Fruit fly (Drosophila melanogaster) whole organism, wandering third instar larva: ENCODE data around the gene CG10184.

Experiments used
- Dfd ChIP-seq: fragments of >200 bp; optimal IDR thresholded peaks from 2 replicates; lab custom pipeline; 2017; ENCODE audit warnings: missing biosample characterization, missing genetic modification characterization
- HLH106 ChIP-seq: fragments of 200-800 bp; optimal IDR thresholded peaks from 3 replicates; lab custom pipeline; 2019; ENCODE audit warnings: missing biosample characterization, mild to moderate bottlenecking, missing genetic modification characterization, moderate library complexity
- Hr83 ChIP-seq: fragments of 200-300 bp; sonication (Bioruptor generic); optimal IDR thresholded peaks from 2 replicates; lab custom pipeline; 2016; ENCODE audit warnings: missing biosample characterization, mild to moderate bottlenecking, missing genetic modification characterization, moderate library complexity; ENCODE audit not compliant: poor library complexity, severe bottlenecking
- OdsH ChIP-seq: fragments of 200-800 bp; sonication (Bioruptor generic); optimal IDR thresholded peaks from 2 replicates; lab custom pipeline; 2016; ENCODE audit warnings: missing biosample characterization, mild to moderate bottlenecking, missing genetic modification characterization
- Vsx2 ChIP-seq: fragments of 200-300, 225-300 bp; sonication (Bioruptor generic); optimal IDR thresholded peaks from 2 replicates; lab custom pipeline; 2018; ENCODE audit warnings: missing biosample characterization, missing genetic modification characterization; ENCODE audit not compliant: partially characterized antibody
- brk ChIP-seq: fragments of 200-800 bp; sonication (Bioruptor generic); optimal IDR thresholded peaks from 2 replicates; lab custom pipeline; 2016; ENCODE audit warnings: missing biosample characterization, mild to moderate bottlenecking, missing genetic modification characterization
- ey ChIP-seq: fragments of 200-800 bp; sonication (Bioruptor generic); optimal IDR thresholded peaks from 2 replicates; lab custom pipeline; 2016; ENCODE audit warnings: missing biosample characterization, missing genetic modification characterization
- pan ChIP-seq: fragments of >200 bp; optimal IDR thresholded peaks from 2 replicates; lab custom pipeline; 2017
- psq ChIP-seq: fragments of 200-800 bp; sonication (Bioruptor generic); optimal IDR thresholded peaks from 3 replicates; lab custom pipeline; 2017; ENCODE audit warnings: missing biosample characterization, mild to moderate bottlenecking, missing genetic modification characterization, moderate library complexity
- sv ChIP-seq: fragments of 200-800 bp; sonication (Bioruptor generic); optimal IDR thresholded peaks from 3 replicates; lab custom pipeline; 2016; ENCODE audit warnings: missing biosample characterization, missing genetic modification characterization
- tai ChIP-seq: sonication (Bioruptor generic); optimal IDR thresholded peaks from 2 replicates; lab custom pipeline; 2016; ENCODE audit warnings: missing biosample characterization, missing genetic modification characterization
- usp ChIP-seq: fragments of >200 bp; optimal IDR thresholded peaks from 2 replicates; lab custom pipeline; 2017; ENCODE audit warnings: missing biosample characterization, missing genetic modification characterization
- woc ChIP-seq: sonication (Bioruptor generic); optimal IDR thresholded peaks from 2 replicates; lab custom pipeline; 2016; ENCODE audit warnings: missing biosample characterization, mild to moderate bottlenecking, missing genetic modification characterization

- TF ChIP-seq woc (GFP tag; lab: Kevin White, UChicago) (no peak), tai (GFP tag; lab: Kevin White, UChicago) (no peak), psq (no peak), usp (no peak), pan (lab: Kevin White, UChicago) (no peak), Dfd (GFP tag; lab: Kevin White, UChicago) (no peak), brk (GFP tag; lab: Kevin White, UChicago) (no peak), OdsH (GFP tag; lab: Kevin White, UChicago) (no peak), HLH106 (no peak), Vsx2 (GFP tag; lab: Kevin White, UChicago) (no peak), ey (GFP tag; lab: Kevin White, UChicago) (no peak), Hr83 (GFP tag; lab: Kevin White, UChicago) (no peak), sv (GFP tag; lab: Kevin White, UChicago) (no peak)
Measured at dm6 chr3R:23598934-23599333, 6.4 kb downstream of the CG10184 start, which contains the start of gene CG10183.
